Fruit fly (Drosophila melanogaster): ENCODE measurements around the gene bou.

bou gene

dm6 chrX:6996965-6997652, 10.8 kb downstream of the bou start:
- TF ChIP-seq sug (tag; optimal IDR thresholded peaks at IDR 0.05) (peak; percentile 88), sqz (GFP tag; optimal IDR thresholded peaks at IDR 0.05) (peak; percentile 47), phol (tag; optimal IDR thresholded peaks at IDR 0.05) (no peak), CG2199 (GFP tag; IDR thresholded peaks at IDR 0.05) (0 out of 3 replicates have a peak, but pooled peaks have one; percentile 19), B-H2 (GFP tag; optimal IDR thresholded peaks at IDR 0.05) (peak; percentile 10), CG17912 (GFP tag; optimal IDR thresholded peaks at IDR 0.05) (no peak), CG15514 (GFP tag; optimal IDR thresholded peaks at IDR 0.05) (no peak), CG8281 (tag; optimal IDR thresholded peaks at IDR 0.05) (peak; percentile 32), chinmo (GFP tag; IDR thresholded peaks at IDR 0.05; ENCODE audit: partially characterized antibody) (no peak), slou (GFP tag; optimal IDR thresholded peaks at IDR 0.05) (no peak), CG18764 (GFP tag; optimal IDR thresholded peaks at IDR 0.05) (no peak), Scr (GFP tag; IDR thresholded peaks at IDR 0.05; ENCODE audit: partially characterized antibody) (no peak), NC2α (GFP tag; optimal IDR thresholded peaks at IDR 0.05) (no peak), twi (tag; optimal IDR thresholded peaks at IDR 0.05) (peak; percentile 19), scrt (GFP tag; optimal IDR thresholded peaks at IDR 0.05) (no peak), CG4820 (GFP tag; optimal IDR thresholded peaks at IDR 0.05) (no peak), CG4730 (GFP tag; IDR thresholded peaks at IDR 0.05) (no peak), CG14050 (GFP tag; IDR thresholded peaks at IDR 0.05) (no peak), CG16863 (GFP tag; optimal IDR thresholded peaks at IDR 0.05) (no peak), CG12744 (GFP tag; optimal IDR thresholded peaks at IDR 0.05) (no peak), kni (GFP tag; optimal IDR thresholded peaks at IDR 0.05) (peak; percentile 68), Lpt (GFP tag; optimal IDR thresholded peaks at IDR 0.05) (peak; percentile 31), sim (GFP tag; IDR thresholded peaks at IDR 0.05) (no peak), Ada2b (GFP tag; IDR thresholded peaks at IDR 0.05) (no peak), exex (tag; optimal IDR thresholded peaks at IDR 0.05) (peak; percentile 97), CG13123 (GFP tag; optimal IDR thresholded peaks at IDR 0.05) (no peak), vfl (GFP tag; optimal IDR thresholded peaks at IDR 0.05) (peak; percentile 5), yki (optimal IDR thresholded peaks at IDR 0.05) (peak; percentile 7), CG2712 (tag; optimal IDR thresholded peaks at IDR 0.05) (no peak), CG8359 (GFP tag; optimal IDR thresholded peaks at IDR 0.05; ENCODE audit: borderline replicate concordance) (no peak), wdn (GFP tag; IDR thresholded peaks at IDR 0.05) (no peak), ac (GFP tag; optimal IDR thresholded peaks at IDR 0.05) (no peak), gro (GFP tag; optimal IDR thresholded peaks at IDR 0.05) (peak; percentile 0), lov (optimal IDR thresholded peaks at IDR 0.05) (no peak), lov (GFP tag; IDR thresholded peaks at IDR 0.05) (no peak), CG8290 (GFP tag; optimal IDR thresholded peaks at IDR 0.05) (peak; percentile 4), CG8290 (tag; optimal IDR thresholded peaks at IDR 0.05) (peak in 1 of 2 experiments; percentile 44), CG10366 (GFP tag; IDR thresholded peaks at IDR 0.05) (no peak), CG17385 (GFP tag; optimal IDR thresholded peaks at IDR 0.05) (peak; percentile 83), aop (GFP tag; IDR thresholded peaks at IDR 0.05) (no peak), CoRest (tag; optimal IDR thresholded peaks at IDR 0.05) (no peak), dati (GFP tag; IDR thresholded peaks at IDR 0.05) (no peak), ewg (GFP tag; optimal IDR thresholded peaks at IDR 0.05) (no peak), unpg (GFP tag; optimal IDR thresholded peaks at IDR 0.05) (no peak), Hr39 (optimal IDR thresholded peaks at IDR 0.05) (no peak), Camta (GFP tag; optimal IDR thresholded peaks at IDR 0.05) (no peak), tup (GFP tag; optimal IDR thresholded peaks at IDR 0.05) (no peak), dmrt11E (tag; optimal IDR thresholded peaks at IDR 0.05) (no peak), Vsx1 (GFP tag; optimal IDR thresholded peaks at IDR 0.05) (peak; percentile 57), HmgZ (tag; optimal IDR thresholded peaks at IDR 0.05) (peak; percentile 41), CG12236 (GFP tag; optimal IDR thresholded peaks at IDR 0.05) (no peak), CG11696 (GFP tag; IDR thresholded peaks at IDR 0.05) (no peak)
